Fruit fly (Drosophila melanogaster): Measurements from ENCODE around the gene CG7352.

Gene CG7352

dm6 chr3R:8344174-8344573 lies 3.2 kb upstream of the CG7352 start, which contains the start of gene DppIII:
TSS of gene DppIII (plus strand) at chr3R:8344400.
- no peak for TF ChIP-seq CG13204 (GFP tag; optimal IDR thresholded peaks at IDR 0.05)
- no peak for TF ChIP-seq rn (GFP tag; IDR thresholded peaks at IDR 0.05)
- no peak for TF ChIP-seq EcR (GFP tag; optimal IDR thresholded peaks at IDR 0.05)
- TF ChIP-seq CG34367 (tag; optimal IDR thresholded peaks at IDR 0.05) = no peak

dm6 chr3R:8347835-8348234 lies 456 bp downstream of the CG7352 start:
- TF ChIP-seq CG13204 (GFP tag; optimal IDR thresholded peaks at IDR 0.05) = no peak
- TF ChIP-seq EcR (GFP tag; optimal IDR thresholded peaks at IDR 0.05) = no peak
- no peak for TF ChIP-seq CG8301 (tag; optimal IDR thresholded peaks at IDR 0.05)
- TF ChIP-seq CG34367 (tag; optimal IDR thresholded peaks at IDR 0.05) = no peak
- no peak for TF ChIP-seq CG10348 (GFP tag; IDR thresholded peaks at IDR 0.05)
- no peak for TF ChIP-seq CG8159 (tag; optimal IDR thresholded peaks at IDR 0.05)
- TF ChIP-seq CG14655 (GFP tag; optimal IDR thresholded peaks at IDR 0.05) = no peak
- TF ChIP-seq rn (GFP tag; IDR thresholded peaks at IDR 0.05) = no peak
- TF ChIP-seq Snoo (tag; optimal IDR thresholded peaks at IDR 0.05) = no peak
- TF ChIP-seq CG4496 (GFP tag; IDR thresholded peaks at IDR 0.05) = no peak
- no peak for TF ChIP-seq fd96Ca (GFP tag; IDR thresholded peaks at IDR 0.05)
- TF ChIP-seq Ets98B (GFP tag; IDR thresholded peaks at IDR 0.05) = no peak
- TF ChIP-seq CG12605 (GFP tag; IDR thresholded peaks at IDR 0.05) = no peak
- no peak for TF ChIP-seq CG15710 (tag; optimal IDR thresholded peaks at IDR 0.05)
- no peak for TF ChIP-seq Pif1B (GFP tag; optimal IDR thresholded peaks at IDR 0.05)
- no peak for TF ChIP-seq Pif1A (GFP tag; optimal IDR thresholded peaks at IDR 0.05)
- no peak for TF ChIP-seq CG17806 (tag; optimal IDR thresholded peaks at IDR 0.05)
- TF ChIP-seq CG9948 (tag; optimal IDR thresholded peaks at IDR 0.05) = no peak
- no peak for TF ChIP-seq D1 (tag; optimal IDR thresholded peaks at IDR 0.05)

dm6 chr3R:8349106-8349448 lies 1.7 kb downstream of the CG7352 start:
- no peak for TF ChIP-seq CG8159 (tag; optimal IDR thresholded peaks at IDR 0.05)
- no peak for TF ChIP-seq CG10348 (GFP tag; IDR thresholded peaks at IDR 0.05)
- TF ChIP-seq CG13204 (GFP tag; optimal IDR thresholded peaks at IDR 0.05) = no peak
- TF ChIP-seq CG12605 (GFP tag; IDR thresholded peaks at IDR 0.05) = no peak
- no peak for TF ChIP-seq EcR (GFP tag; optimal IDR thresholded peaks at IDR 0.05)
- no peak for TF ChIP-seq CG15710 (tag; optimal IDR thresholded peaks at IDR 0.05)
- TF ChIP-seq Pif1B (GFP tag; optimal IDR thresholded peaks at IDR 0.05) = no peak
- TF ChIP-seq CG14655 (GFP tag; optimal IDR thresholded peaks at IDR 0.05) = no peak
- no peak for TF ChIP-seq CG32121 (GFP tag; IDR thresholded peaks at IDR 0.05)
- TF ChIP-seq CG8301 (tag; optimal IDR thresholded peaks at IDR 0.05) = no peak
- no peak for TF ChIP-seq Pif1A (GFP tag; optimal IDR thresholded peaks at IDR 0.05)
- no peak for TF ChIP-seq gl (tag; optimal IDR thresholded peaks at IDR 0.05)
- TF ChIP-seq CG4496 (GFP tag; IDR thresholded peaks at IDR 0.05) = no peak
- TF ChIP-seq fd96Ca (GFP tag; IDR thresholded peaks at IDR 0.05) = no peak
- no peak for TF ChIP-seq D1 (tag; optimal IDR thresholded peaks at IDR 0.05)
- TF ChIP-seq Ets98B (GFP tag; IDR thresholded peaks at IDR 0.05) = no peak
- no peak for TF ChIP-seq CG34367 (tag; optimal IDR thresholded peaks at IDR 0.05)
- no peak for TF ChIP-seq Snoo (tag; optimal IDR thresholded peaks at IDR 0.05)

DNA sequence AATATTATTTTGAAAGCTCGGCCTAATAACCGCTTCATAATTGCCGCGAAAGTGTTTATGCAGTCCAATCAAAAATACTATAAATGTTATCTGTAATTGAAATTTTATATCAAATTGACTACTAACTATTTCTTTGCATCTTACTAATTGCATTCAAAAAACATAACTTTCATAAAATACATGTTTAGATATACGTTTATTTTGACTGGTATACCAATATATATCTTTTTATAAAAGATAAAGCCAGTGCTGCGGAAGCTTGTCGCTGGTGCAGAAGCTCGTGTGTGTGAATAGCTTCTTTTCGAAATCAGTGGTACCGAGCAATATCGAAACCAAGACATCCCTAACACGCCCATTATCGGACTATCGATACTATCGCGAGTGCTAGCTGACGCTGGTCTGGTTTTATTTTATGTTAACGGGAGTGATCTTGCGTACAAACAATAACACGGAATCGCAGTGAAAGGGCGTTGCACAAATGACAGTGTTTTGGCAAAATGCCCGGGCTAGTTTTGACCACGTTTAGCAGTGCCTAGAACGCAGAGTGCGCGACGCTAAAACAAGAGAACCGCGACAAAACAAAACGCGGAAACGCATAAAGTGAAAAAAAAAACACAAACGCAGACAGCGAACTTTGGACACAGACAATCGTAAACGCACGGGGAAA lies 2.2 kb downstream of the CG7352 start, which contains the start of gene Atg13:
Gene Atg13 (plus strand): TSS at position 367 of the 667 bp plus-strand sequence.
- TF ChIP-seq CG8159 (tag; optimal IDR thresholded peaks at IDR 0.05) = peak; percentile 63
- TF ChIP-seq CG34367 (tag; optimal IDR thresholded peaks at IDR 0.05) = peak; percentile 71
- no peak for TF ChIP-seq Pif1A (GFP tag; optimal IDR thresholded peaks at IDR 0.05)
- TF ChIP-seq CG32121 (GFP tag; IDR thresholded peaks at IDR 0.05) = peak; percentile 79
- peak; percentile 71 for TF ChIP-seq Ets98B (GFP tag; IDR thresholded peaks at IDR 0.05)
- no peak for TF ChIP-seq CG13204 (GFP tag; optimal IDR thresholded peaks at IDR 0.05)
- peak; percentile 84 for TF ChIP-seq CG4496 (GFP tag; IDR thresholded peaks at IDR 0.05)
- TF ChIP-seq CG14655 (GFP tag; optimal IDR thresholded peaks at IDR 0.05) = no peak
- peak; percentile 45 for TF ChIP-seq CG17806 (tag; optimal IDR thresholded peaks at IDR 0.05)
- TF ChIP-seq gl (tag; optimal IDR thresholded peaks at IDR 0.05) = peak; percentile 94
- TF ChIP-seq D1 (tag; optimal IDR thresholded peaks at IDR 0.05) = no peak
- TF ChIP-seq Snoo (tag; optimal IDR thresholded peaks at IDR 0.05) = peak; percentile 50
- peak; percentile 83 for TF ChIP-seq CG8301 (tag; optimal IDR thresholded peaks at IDR 0.05)
- TF ChIP-seq CG12605 (GFP tag; IDR thresholded peaks at IDR 0.05) = peak; percentile 87
- peak; percentile 42 for TF ChIP-seq CG15710 (tag; optimal IDR thresholded peaks at IDR 0.05)
- TF ChIP-seq fd96Ca (GFP tag; IDR thresholded peaks at IDR 0.05) = peak; percentile 66; the same call in 2 of the 3 replicates
- no peak for TF ChIP-seq rn (GFP tag; IDR thresholded peaks at IDR 0.05)
- peak; percentile 2 for TF ChIP-seq CG9948 (tag; optimal IDR thresholded peaks at IDR 0.05)
- no peak for TF ChIP-seq Pif1B (GFP tag; optimal IDR thresholded peaks at IDR 0.05)
- no peak for TF ChIP-seq CG10348 (GFP tag; IDR thresholded peaks at IDR 0.05)
- peak; percentile 30 for TF ChIP-seq EcR (GFP tag; optimal IDR thresholded peaks at IDR 0.05)

DNA sequence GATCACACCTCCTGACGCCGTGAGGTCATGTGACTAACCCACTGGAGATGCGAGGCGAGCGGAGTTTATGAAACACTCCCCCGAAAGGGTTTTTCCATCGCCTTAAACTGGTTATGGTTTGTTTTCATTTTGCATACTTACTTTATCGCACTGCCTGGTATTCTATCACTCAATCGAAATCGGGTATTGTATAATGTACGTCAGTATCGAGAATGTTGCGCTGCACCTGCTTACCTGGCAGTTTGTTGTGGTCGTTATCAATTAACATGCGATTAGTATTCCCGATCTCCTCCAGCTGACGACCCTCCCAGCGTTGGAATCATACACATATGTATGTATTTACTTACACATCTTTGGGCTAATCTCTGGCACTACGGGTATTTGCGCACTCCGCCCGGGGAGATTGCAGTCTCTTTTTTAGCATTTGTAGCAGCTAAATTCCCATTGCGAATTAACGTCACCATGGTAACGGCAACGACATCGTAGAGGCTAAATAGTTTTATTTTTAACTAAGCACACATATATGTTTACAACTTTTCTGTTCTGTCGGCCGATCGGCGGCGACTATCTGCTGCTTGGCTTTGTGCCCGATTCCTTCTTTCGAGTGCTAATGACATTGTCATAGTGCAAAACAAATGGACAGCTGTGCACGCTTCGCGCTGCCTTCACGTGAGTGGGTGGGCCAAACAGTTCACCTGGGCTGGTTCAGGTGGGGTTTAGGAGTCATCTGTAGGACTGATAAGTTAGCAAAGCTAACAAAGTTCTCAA lies 5.8 kb downstream of the CG7352 start:
- TF ChIP-seq Pif1B (GFP tag; optimal IDR thresholded peaks at IDR 0.05) (no peak), CG34367 (tag; optimal IDR thresholded peaks at IDR 0.05) (no peak), Snoo (tag; optimal IDR thresholded peaks at IDR 0.05) (no peak), rn (GFP tag; IDR thresholded peaks at IDR 0.05) (no peak), CG17806 (tag; optimal IDR thresholded peaks at IDR 0.05) (no peak), CG8301 (tag; optimal IDR thresholded peaks at IDR 0.05) (no peak), CG12605 (GFP tag; IDR thresholded peaks at IDR 0.05) (no peak; the same call in 1 of the 2 replicates), CG9948 (tag; optimal IDR thresholded peaks at IDR 0.05) (no peak), CG8159 (tag; optimal IDR thresholded peaks at IDR 0.05) (no peak), fd96Ca (GFP tag; IDR thresholded peaks at IDR 0.05) (no peak), D1 (tag; optimal IDR thresholded peaks at IDR 0.05) (no peak), CG14655 (GFP tag; optimal IDR thresholded peaks at IDR 0.05) (no peak), Pif1A (GFP tag; optimal IDR thresholded peaks at IDR 0.05) (no peak), CG32121 (GFP tag; IDR thresholded peaks at IDR 0.05) (no peak; the same call in 1 of the 2 replicates), EcR (GFP tag; optimal IDR thresholded peaks at IDR 0.05) (no peak), CG13204 (GFP tag; optimal IDR thresholded peaks at IDR 0.05) (no peak), gl (tag; optimal IDR thresholded peaks at IDR 0.05) (no peak), Ets98B (GFP tag; IDR thresholded peaks at IDR 0.05) (no peak), CG4496 (GFP tag; IDR thresholded peaks at IDR 0.05) (no peak)
